Worm (Caenorhabditis elegans) whole organism, early embryonic: ENCODE data around the gene E02H4.2.

ENCODE experiments used
- B0310.2 ChIP-seq: sonication (generic microtip); optimal IDR thresholded peaks from 2 replicates; lab custom pipeline; 2016; ENCODE audit warnings: mild to moderate bottlenecking, missing genetic modification characterization, missing compliant biosample characterization
- F13C5.2 ChIP-seq: sonication (generic microtip); optimal IDR thresholded peaks from 2 replicates; lab custom pipeline; 2017; ENCODE audit warnings: mild to moderate bottlenecking, missing genetic modification characterization, inconsistent platforms, missing compliant biosample characterization
- aly-1 ChIP-seq: sonication (generic microtip); optimal IDR thresholded peaks from 2 replicates; lab custom pipeline; 2016; ENCODE audit warnings: missing genetic modification characterization, missing compliant biosample characterization
- ama-1 ChIP-seq: fragments of 150-350 bp; optimal IDR thresholded peaks from 2 replicates; lab custom pipeline; 2014
- ceh-13 ChIP-seq: fragments of 200-800 bp; sonication (Bioruptor generic); optimal IDR thresholded peaks from 2 replicates; lab custom pipeline; 2018; ENCODE audit warnings: mild to moderate bottlenecking, missing genetic modification characterization, missing compliant biosample characterization
- ceh-36 ChIP-seq: sonication (generic microtip); optimal IDR thresholded peaks from 2 replicates; lab custom pipeline; 2016; ENCODE audit warnings: missing genetic modification characterization, inconsistent platforms, missing compliant biosample characterization
- ets-7 ChIP-seq: sonication (generic microtip); optimal IDR thresholded peaks from 2 replicates; lab custom pipeline; 2016; ENCODE audit warnings: missing genotype, missing genetic modification characterization, missing compliant biosample characterization
- flt-1 ChIP-seq: fragments of 200-800 bp; sonication (Bioruptor generic); IDR thresholded peaks from 2 replicates; pipeline ENCODE4 v1.3.6; 2022; ENCODE audit warnings: missing genetic modification characterization, missing compliant biosample characterization
- hmbx-1 ChIP-seq: sonication (generic microtip); optimal IDR thresholded peaks from 2 replicates; lab custom pipeline; 2016; ENCODE audit warnings: mild to moderate bottlenecking, missing genetic modification characterization, missing compliant biosample characterization
- hmg-4 ChIP-seq: fragments of 200-800 bp; sonication (Bioruptor generic); optimal IDR thresholded peaks from 2 replicates; lab custom pipeline; 2018; ENCODE audit warnings: mild to moderate bottlenecking, missing genetic modification characterization, missing compliant biosample characterization
- hnd-1 ChIP-seq: sonication (generic microtip); optimal IDR thresholded peaks from 2 replicates; lab custom pipeline; 2016; ENCODE audit warnings: missing genetic modification characterization, missing compliant biosample characterization
- pes-1 ChIP-seq: fragments of 200-800 bp; sonication (Bioruptor generic); IDR thresholded peaks from 2 replicates; pipeline ENCODE4 v1.3.6; 2022; ENCODE audit warnings: missing genetic modification reagents, missing genetic modification characterization, missing compliant biosample characterization
- scrt-1 ChIP-seq: fragments of 200-800 bp; sonication (Bioruptor generic); IDR thresholded peaks from 2 replicates; pipeline ENCODE4 v1.3.6; 2022; ENCODE audit warnings: missing genetic modification characterization, missing compliant biosample characterization
- sea-1 ChIP-seq: fragments of 200-800 bp; sonication (Bioruptor generic); conservative IDR thresholded peaks from 2 replicates; pipeline ENCODE4 v1.3.6; 2022; ENCODE audit warnings: missing genetic modification characterization, missing compliant biosample characterization
- tbx-11 ChIP-seq: fragments of 200-800 bp; sonication (Bioruptor generic); IDR thresholded peaks from 2 replicates; pipeline ENCODE4 v1.3.6; 2022; ENCODE audit warnings: missing genetic modification characterization, missing compliant biosample characterization
- tbx-37 ChIP-seq: fragments of 200-800 bp; sonication (Bioruptor generic); conservative IDR thresholded peaks from 2 replicates; pipeline ENCODE4 v1.3.6; 2022; ENCODE audit warnings: missing genetic modification reagents, missing genetic modification characterization, missing compliant biosample characterization
- tra-4 ChIP-seq: sonication (generic microtip); optimal IDR thresholded peaks from 2 replicates; lab custom pipeline; 2017; ENCODE audit warnings: missing genetic modification characterization, missing compliant biosample characterization

E02H4.2 gene

DNA sequence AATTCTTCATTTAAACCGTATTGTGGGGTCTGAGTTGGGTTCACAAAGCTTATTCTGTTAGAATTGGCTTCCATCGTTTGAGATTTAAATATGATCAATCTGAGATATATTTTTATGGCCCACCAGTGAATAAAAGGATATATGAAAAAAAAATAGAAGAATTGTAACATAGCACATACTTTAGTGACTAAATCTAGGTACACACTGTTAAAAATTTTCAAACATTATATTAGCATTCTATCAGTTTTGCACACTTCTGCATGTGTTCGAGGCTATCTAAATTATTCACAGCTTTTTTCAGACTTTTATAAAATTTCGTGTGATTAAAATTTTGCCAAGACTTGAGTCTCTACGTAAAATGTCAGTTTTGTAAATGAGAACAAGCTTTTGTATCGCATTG lies at the start of gene E02H4.2:
E02H4.2 (minus strand) TSS at position 101 of the 400 bp plus-strand sequence.
- TF ChIP-seq sea-1 (GFP tag; lab: Robert Waterston, UW) (no peak), aly-1 (no peak), flt-1 (GFP tag; lab: Robert Waterston, UW) (no peak), ama-1 (lab: Kevin White, UChicago) (no peak)

- TF ChIP-seq scrt-1 (GFP tag; lab: Robert Waterston, UW), result no peak
- TF ChIP-seq F13C5.2 (tag; lab: Kevin White, UChicago), result no peak
- no peak for TF ChIP-seq tra-4 (tag; lab: Kevin White, UChicago)
These were observed 47.9 kb upstream of the E02H4.2 start for ce11 chrX:14329348-14329747.

ce11 chrX:14327398-14327797 lies 46.0 kb upstream of the E02H4.2 start, which contains the start of gene C11H1.7:
Gene C11H1.7, plus strand, starts transcription at chrX:14327409.
- no peak for TF ChIP-seq ama-1 (lab: Kevin White, UChicago)
- no peak for TF ChIP-seq ets-7 (tag; lab: Kevin White, UChicago)

- TF ChIP-seq sea-1 (GFP tag; lab: Robert Waterston, UW) (no peak), hmg-4 (GFP tag; lab: Kevin White, UChicago) (no peak), tbx-37 (GFP tag; lab: Robert Waterston, UW) (no peak), tra-4 (tag; lab: Kevin White, UChicago) (no peak), ceh-13 (GFP tag; lab: Kevin White, UChicago) (no peak)
These were observed 45.2 kb upstream of the E02H4.2 start for ce11 chrX:14326578-14326977.

DNA sequence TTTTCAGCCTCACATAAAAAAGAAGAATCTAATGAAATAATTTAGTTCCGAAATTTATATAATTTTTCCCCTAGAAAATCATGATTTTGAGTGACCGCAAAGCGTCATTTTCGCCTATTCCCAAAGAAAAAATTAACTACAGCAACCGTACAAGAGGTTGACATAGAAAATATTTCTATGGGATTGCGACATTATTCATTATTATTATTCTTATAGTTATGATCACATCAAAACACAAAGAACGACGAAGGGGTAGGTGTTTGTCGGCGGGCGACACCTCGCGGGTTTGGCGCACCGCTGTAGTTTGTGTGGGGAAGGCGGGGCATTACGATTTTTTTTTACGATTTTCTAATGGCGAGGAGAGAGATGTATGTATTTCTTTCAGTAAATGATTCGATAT lies 42.9 kb upstream of the E02H4.2 start:
- no peak for TF ChIP-seq F13C5.2 (tag; lab: Kevin White, UChicago)
- TF ChIP-seq ceh-36 (tag; lab: Kevin White, UChicago), result no peak
- no peak for TF ChIP-seq hmbx-1 (tag; lab: Kevin White, UChicago)
- TF ChIP-seq hmg-4 (GFP tag; lab: Kevin White, UChicago), result no peak
- TF ChIP-seq pes-1 (GFP tag; lab: Robert Waterston, UW), result no peak
- no peak for TF ChIP-seq ceh-13 (GFP tag; lab: Kevin White, UChicago)
- TF ChIP-seq scrt-1 (GFP tag; lab: Robert Waterston, UW), result no peak
- TF ChIP-seq ama-1 (lab: Kevin White, UChicago), result no peak
- TF ChIP-seq flt-1 (GFP tag; lab: Robert Waterston, UW), result no peak
- no peak for TF ChIP-seq ets-7 (tag; lab: Kevin White, UChicago)

DNA sequence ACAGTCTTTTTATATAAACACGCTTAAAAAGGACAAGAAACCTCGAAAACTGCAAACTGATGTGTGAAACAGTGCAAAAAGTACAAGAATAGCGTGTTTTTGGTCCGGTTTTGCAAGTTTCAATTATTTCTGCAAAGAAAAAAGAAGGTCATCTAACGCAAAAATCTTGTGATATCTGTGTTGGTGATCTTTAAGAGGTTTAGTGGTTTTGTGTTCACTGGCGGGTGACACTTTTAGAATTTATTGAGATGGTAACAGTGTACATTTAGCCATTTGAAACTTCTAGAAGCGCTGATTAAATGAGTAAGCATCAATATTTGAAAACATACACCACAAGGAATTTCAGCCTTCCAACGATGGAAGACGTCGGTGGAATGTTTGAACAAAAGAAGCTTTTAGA lies 41.4 kb upstream of the E02H4.2 start:
- TF ChIP-seq tbx-11 (GFP tag; lab: Robert Waterston, UW), result no peak

DNA sequence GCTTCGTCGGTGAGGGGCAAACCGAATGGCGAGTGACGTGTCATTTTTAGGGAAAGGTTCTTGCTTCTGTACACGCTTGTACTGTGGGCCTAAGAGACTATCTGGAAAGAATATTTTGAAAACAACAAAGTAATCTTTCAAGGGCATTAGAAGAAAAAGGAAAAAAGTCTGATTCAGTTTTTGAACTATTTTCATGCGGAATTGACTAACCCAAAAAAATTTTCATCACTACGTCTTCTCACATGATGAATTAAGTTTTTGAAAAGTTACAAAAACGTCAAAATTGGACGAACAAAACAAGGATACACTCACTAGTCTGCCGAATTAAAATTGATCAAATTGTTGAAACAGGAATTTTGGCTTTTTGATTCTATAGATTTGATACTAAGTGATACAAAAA lies 38.9 kb upstream of the E02H4.2 start, which contains the start of gene C11H1.9:
C11H1.9 (minus strand) TSS at position 101 of the 400 bp plus-strand sequence.
- no peak for TF ChIP-seq tbx-11 (GFP tag; lab: Robert Waterston, UW)
- TF ChIP-seq F13C5.2 (tag; lab: Kevin White, UChicago), result no peak
- TF ChIP-seq B0310.2 (tag; lab: Kevin White, UChicago), result no peak
- TF ChIP-seq hmg-4 (GFP tag; lab: Kevin White, UChicago), result no peak
- TF ChIP-seq ceh-13 (GFP tag; lab: Kevin White, UChicago), result no peak
- no peak for TF ChIP-seq scrt-1 (GFP tag; lab: Robert Waterston, UW)
- no peak for TF ChIP-seq ceh-36 (tag; lab: Kevin White, UChicago)
- TF ChIP-seq flt-1 (GFP tag; lab: Robert Waterston, UW), result no peak
- no peak for TF ChIP-seq ets-7 (tag; lab: Kevin White, UChicago)
- no peak for TF ChIP-seq hnd-1 (tag; lab: Kevin White, UChicago)
- TF ChIP-seq tra-4 (tag; lab: Kevin White, UChicago), result no peak
- TF ChIP-seq tbx-37 (GFP tag; lab: Robert Waterston, UW), result no peak
- no peak for TF ChIP-seq ama-1 (lab: Kevin White, UChicago)
- no peak for TF ChIP-seq sea-1 (GFP tag; lab: Robert Waterston, UW)
- no peak for TF ChIP-seq aly-1
- no peak for TF ChIP-seq hmbx-1 (tag; lab: Kevin White, UChicago)

DNA sequence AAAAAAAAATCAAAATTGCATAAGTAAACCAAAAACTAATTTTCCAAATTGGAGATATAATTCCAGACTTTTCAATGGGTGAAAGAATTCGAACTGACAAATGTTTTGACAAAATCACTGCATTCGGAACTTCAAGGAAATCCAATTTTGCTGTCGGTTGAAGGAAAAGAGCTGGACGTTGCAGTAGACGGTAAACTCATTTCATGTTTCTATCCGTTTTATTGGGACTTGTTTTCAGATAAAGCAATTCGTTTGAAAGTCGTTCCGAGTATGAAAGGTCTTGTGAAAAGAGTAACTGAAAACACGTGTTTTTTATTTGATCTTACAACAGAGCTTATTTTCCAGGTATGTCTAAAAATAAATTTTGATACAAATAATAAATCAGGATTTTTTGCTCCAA lies 34.7 kb upstream of the E02H4.2 start:
- no peak for TF ChIP-seq flt-1 (GFP tag; lab: Robert Waterston, UW)

- TF ChIP-seq scrt-1 (GFP tag; lab: Robert Waterston, UW) (no peak), tra-4 (tag; lab: Kevin White, UChicago) (no peak), tbx-11 (GFP tag; lab: Robert Waterston, UW) (no peak), hmg-4 (GFP tag; lab: Kevin White, UChicago) (no peak), sea-1 (GFP tag; lab: Robert Waterston, UW) (no peak), flt-1 (GFP tag; lab: Robert Waterston, UW) (no peak), B0310.2 (tag; lab: Kevin White, UChicago) (no peak), pes-1 (GFP tag; lab: Robert Waterston, UW) (no peak)
These were observed 32.2 kb upstream of the E02H4.2 start, which contains the start of gene prx-1 for ce11 chrX:14313627-14314026. Gene prx-1, plus strand, starts transcription at chrX:14313927.
